Fruit fly (Drosophila melanogaster): ENCODE results near the gene CG13639.

Gene CG13639

dm6 chr3R:24875939-24876842 lies 16.0 kb upstream of the CG13639 start, which contains the start of gene CG3744:
CG3744 (minus strand) TSS chr3R:24876654.
- TF ChIP-seq noc (tag; optimal IDR thresholded peaks at IDR 0.05), result peak; percentile 41

DNA sequence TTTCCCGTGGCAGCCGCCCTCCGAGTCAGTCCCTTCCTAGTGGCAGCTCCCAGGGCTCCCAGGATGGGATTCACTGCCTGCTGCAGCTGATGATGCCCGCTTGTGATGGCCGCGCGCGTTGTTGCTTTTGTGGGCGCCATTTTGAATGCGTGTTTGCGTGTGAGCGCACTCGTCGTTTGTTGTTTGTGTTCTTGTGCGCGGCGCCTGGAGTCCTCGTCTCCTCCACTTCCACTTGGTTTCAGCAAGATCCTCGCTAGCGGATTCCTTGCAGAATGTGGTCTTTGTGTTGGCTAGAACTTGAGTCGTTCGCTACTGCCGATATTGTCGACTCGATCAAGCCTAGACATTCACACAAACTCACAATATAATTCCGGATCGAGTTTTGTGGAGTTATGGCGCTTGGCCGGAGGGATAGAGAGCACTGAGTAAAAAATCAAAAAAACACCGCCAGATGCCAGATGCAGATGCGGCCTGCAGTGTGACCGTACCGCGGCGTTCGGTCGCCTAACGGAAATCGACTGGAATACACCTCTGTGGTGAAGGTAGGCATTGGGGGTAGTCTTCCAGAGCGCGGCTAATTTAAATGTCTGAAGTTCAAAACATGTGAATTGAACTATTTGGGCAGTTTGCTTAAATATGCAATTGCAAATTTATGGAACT lies 10.4 kb upstream of the CG13639 start, which contains the start of gene CycB3:
CycB3 (minus strand) TSS at position 428 of the 660 bp plus-strand sequence.
- TF ChIP-seq noc (tag; optimal IDR thresholded peaks at IDR 0.05), result no peak

dm6 chr3R:24867956-24868355 lies 7.8 kb upstream of the CG13639 start:
- TF ChIP-seq noc (tag; optimal IDR thresholded peaks at IDR 0.05), result no peak

DNA sequence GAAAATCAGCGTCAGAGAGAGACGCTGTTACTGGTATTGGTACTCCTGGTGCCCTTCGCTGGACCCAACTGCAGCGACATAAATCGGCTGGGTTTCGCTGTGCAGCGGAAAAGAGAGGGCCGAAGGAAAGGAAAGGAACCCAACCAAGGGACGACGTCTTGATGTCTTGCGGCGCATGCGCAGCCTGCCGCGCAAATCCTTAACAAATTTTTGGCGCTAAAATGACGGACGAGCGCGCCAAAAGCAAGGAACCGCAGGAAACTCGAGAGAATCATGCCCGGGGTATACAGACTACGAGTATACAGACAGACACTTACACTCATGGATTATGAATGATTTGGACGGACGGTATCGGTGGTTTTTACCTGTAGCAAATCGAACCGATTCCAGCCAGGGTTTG lies 6.8 kb upstream of the CG13639 start:
- TF ChIP-seq noc (tag; optimal IDR thresholded peaks at IDR 0.05), result no peak

DNA sequence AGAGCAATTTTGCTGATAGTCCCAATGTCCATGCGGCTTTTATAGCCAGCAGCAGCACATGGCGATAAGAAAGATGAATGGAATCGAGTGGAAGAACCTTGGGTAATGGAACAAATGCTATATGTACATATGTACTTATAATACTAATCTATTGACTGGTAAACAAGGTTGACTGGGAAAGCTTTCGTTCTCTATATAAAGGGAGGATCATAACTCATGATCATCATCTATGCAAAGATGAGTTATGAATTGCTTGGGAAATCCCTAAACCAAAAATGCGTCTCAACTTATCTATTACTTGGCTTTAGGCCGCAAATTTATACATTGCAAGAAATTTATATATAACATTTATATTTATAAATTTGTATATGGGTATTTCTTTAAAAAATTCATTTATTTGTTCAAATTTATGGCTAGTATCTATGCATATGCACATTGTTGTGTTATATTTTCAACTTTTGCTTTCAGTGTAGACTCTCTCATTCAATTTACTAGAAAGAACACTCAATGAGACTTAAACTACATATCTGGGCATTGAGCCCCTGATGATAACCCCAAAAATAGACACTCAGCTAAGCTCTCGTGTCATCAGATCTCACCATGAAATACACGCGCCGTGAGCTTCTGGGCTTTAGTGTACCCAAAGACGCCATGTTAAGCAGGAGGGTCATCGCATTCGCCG lies 4.7 kb upstream of the CG13639 start, which contains the start of the genes Srg1 and Elal:
Srg1 (minus strand) TSS at position 14 of the 682 bp plus-strand sequence.
Elal (plus strand) TSS at position 632 of the 682 bp plus-strand sequence.
- TF ChIP-seq noc (tag; optimal IDR thresholded peaks at IDR 0.05), result peak; percentile 83

DNA sequence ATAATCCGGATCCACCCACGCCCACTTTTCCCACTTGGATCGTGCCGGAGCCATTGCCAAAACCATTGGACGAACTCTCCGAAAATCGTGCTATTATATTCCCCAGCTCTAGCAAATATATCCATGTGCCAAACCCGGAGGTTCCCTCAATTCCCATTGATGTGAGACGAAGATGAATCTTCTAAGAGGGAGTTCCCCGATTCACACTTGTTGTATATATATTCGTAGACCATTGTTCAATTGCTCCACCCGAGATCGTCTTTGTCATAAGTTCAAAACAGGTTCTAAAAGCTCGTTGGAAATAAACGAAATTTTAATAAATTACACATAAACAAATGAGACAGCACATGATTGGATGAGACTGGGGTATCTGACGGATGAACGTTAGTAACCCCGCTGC lies 3.7 kb upstream of the CG13639 start:
- TF ChIP-seq noc (tag; optimal IDR thresholded peaks at IDR 0.05), result no peak

DNA sequence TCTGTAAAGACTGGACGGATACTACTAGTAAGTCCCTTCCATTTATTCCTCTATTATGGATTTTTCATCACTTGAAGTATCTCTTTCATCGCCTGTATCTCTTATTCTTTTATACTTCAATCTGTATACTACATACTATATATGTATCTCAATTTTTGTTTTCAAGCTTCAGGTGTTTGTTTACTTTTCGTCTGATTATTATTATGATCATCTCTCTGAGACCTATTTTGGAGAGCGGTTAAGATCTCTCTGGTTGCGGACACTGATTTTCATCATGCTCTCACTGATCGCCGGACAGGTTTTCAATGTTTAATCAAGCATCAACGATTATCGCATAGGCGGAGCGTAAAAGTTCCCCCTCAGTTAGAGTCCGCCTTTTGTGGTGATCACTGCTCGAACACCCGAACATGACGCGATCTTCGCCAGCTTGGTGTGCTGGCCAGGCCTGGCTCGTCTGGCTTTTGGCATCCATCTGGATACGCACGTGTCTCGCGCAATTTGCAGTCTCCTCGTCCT lies 2.5 kb upstream of the CG13639 start, which contains the start of gene CG7016:
CG7016 (plus strand) TSS at position 358 of the 516 bp plus-strand sequence.
- TF ChIP-seq noc (tag; optimal IDR thresholded peaks at IDR 0.05), result no peak

DNA sequence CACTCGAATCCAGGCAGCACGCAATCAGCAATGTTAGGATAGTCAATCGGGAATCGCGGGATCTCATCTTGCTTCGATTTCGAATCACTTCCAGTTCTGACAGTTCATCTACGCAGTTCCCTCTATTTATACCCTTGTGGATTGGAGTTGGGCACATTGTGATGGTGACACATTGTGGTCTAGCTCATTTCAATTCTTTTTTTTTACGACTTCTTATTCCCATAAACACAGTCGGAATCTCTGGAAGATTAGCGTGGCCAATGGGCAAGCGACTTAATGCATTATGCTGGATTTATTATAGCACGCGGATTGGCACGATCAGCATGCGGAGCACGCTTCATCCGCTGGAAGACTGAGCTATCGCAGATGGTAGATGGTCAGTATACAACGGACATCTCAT lies 1.9 kb upstream of the CG13639 start, which contains the start of gene CG13640:
CG13640 (minus strand) TSS at position 101 of the 400 bp plus-strand sequence.
- TF ChIP-seq noc (tag; optimal IDR thresholded peaks at IDR 0.05), result no peak

DNA sequence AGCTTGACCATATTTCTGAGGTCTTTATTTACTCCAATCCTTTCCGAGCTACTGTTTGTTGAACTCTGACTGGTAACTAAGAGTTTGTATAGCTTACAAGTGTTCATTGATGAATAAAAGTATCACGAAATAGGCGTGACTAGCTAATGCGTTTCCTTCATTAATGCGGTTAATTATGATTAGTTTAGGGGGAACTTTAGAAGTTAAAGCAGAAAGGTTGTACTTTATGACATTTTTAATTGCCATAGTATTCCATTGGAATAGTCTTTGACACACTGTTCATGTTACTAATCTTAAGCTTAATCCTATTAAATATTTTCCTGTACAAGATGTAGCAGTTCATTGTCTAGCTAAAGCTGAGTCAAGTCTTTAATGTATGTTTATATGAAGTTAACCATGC lies 465 bp downstream of the CG13639 start, which contains the start of gene ppk22:
ppk22 (minus strand) TSS at position 101 of the 400 bp plus-strand sequence.
- no peak for TF ChIP-seq noc (tag; optimal IDR thresholded peaks at IDR 0.05)

DNA sequence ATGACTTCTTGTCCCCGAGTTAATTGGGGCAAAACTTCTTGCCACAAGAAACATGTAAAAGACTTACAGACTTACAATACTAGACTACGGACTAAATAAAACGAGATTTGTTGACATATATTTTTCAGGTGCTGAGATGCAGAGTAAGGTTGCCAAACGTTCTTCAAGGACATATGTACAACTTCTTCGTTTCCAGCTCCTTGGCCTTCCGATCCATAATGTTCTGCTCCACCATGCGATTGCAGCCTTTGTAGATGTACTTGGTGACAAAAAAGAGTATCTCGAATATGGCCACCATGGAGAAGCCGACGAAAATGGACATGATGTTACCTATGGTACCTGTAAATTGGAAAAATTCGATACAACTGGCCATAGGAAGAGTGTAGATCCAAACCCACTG lies 2.7 kb downstream of the CG13639 start, which contains the start of gene CAH4:
CAH4 (minus strand) TSS at position 101 of the 400 bp plus-strand sequence.
- no peak for TF ChIP-seq noc (tag; optimal IDR thresholded peaks at IDR 0.05)

DNA sequence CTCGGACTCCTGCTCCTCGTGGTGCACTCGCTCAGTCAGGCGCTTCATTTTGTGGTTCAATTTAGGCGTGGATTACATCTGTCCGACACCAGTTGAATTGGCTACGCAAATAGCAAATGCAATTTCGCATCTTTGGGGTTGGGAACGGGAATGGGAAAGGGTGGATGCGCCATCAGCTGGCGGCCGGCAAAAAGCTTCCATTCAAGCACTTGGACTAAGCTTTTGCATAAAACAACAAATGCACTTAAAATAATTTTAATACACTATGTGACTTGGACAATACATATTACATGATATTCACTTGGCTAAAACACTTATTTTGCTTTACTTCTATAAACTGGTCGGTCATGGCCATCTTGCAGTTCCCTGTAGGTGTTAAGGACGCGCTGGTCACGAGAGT lies 4.0 kb downstream of the CG13639 start, which contains the start of gene HDAC11:
HDAC11 (minus strand) TSS at position 101 of the 400 bp plus-strand sequence.
- TF ChIP-seq noc (tag; optimal IDR thresholded peaks at IDR 0.05), result no peak

DNA sequence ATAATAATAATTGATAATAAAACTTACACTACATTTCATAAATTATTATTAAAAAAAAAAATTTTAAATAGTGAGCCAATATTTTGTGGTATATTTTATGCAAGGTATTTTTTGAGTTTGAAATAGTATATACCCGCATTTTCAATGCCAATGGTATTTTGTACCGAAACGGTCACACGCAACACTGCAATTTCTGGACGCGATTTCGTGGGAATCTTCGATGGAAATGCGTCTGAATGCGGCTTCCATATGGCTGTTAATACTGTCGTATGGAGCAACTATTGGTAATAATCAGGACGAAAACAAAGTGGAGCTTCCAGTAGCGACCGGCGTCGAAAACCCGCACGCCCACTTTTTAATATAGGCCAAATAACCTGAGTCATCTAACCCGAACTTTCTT lies 8.7 kb downstream of the CG13639 start, which contains the start of gene Nct:
Nct (plus strand) TSS at position 173 of the 400 bp plus-strand sequence.
- no peak for TF ChIP-seq noc (tag; optimal IDR thresholded peaks at IDR 0.05)

- TF ChIP-seq noc (tag; optimal IDR thresholded peaks at IDR 0.05), result no peak
Measured at dm6 chr3R:24850420-24850819, 9.7 kb downstream of the CG13639 start, which contains the start of gene CG7006. CG7006 (plus strand) TSS chr3R:24850627.

DNA sequence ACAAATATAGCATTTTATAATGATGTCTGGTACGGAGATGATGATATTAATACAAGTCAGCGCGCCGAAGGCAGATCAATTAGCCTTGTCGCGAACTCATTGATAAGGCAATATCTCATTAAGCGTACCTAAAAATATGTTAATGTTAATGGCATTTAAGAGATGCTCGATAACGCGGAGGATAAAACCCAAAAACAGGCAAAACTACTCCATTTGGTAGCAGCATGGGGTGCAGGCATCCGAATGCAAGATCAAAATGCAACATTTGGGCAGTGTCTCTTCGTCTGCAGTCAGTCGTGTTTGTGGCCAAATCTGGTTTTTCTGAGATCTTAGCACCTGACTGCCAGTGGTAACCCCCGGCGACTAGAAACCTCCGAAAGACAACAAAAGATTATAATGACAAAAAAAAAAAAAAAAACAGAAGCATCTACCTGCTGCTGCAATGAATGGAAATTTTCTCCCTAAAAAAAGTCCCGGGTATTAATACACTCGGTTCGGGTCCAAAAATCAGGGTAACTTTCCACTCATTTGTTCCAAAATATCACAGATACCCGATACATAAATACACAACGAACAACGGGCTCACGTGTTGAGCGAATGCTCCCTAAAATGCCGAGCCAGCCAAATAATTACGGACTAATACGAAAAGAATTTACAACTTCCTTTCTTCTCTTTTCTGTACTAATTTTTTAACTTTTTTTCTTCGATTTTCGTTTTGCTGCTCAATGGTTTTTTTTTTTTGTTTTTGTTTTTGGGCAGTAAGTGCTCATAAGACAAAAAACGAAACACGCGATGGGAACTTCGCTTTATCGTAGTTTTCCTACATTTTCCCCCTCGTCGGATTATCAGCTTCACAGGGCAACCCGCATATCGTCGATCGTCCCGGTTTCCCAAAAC lies 14.0 kb downstream of the CG13639 start:
- no peak for TF ChIP-seq noc (tag; optimal IDR thresholded peaks at IDR 0.05)
